Worm (Caenorhabditis elegans) whole organism, young adult: ENCODE data around the gene madf-9.

Source experiments
- B0019.2 ChIP-seq: fragments of 200-800 bp; sonication (Bioruptor generic); conservative IDR thresholded peaks from 2 replicates; pipeline ENCODE4 v1.3.6; 2022; ENCODE audit warnings: missing genetic modification reagents, missing genetic modification characterization, missing compliant biosample characterization
- B0261.1 ChIP-seq: sonication (generic microtip); optimal IDR thresholded peaks from 2 replicates; lab custom pipeline; 2016; ENCODE audit warnings: mild to moderate bottlenecking, missing genetic modification characterization, moderate library complexity, missing compliant biosample characterization
- C06A6.2 ChIP-seq: fragments of 200-800 bp; sonication (Bioruptor generic); conservative IDR thresholded peaks from 2 replicates; pipeline ENCODE4 v1.3.6; 2022; ENCODE audit warnings: missing genetic modification characterization, missing compliant biosample characterization
- F22D6.2 ChIP-seq: sonication (generic microtip); optimal IDR thresholded peaks from 2 replicates; lab custom pipeline; 2016; ENCODE audit warnings: mild to moderate bottlenecking, missing genetic modification characterization, missing compliant biosample characterization
- F23B12.7 ChIP-seq: sonication (generic microtip); optimal IDR thresholded peaks from 2 replicates; lab custom pipeline; 2017; ENCODE audit warnings: missing genetic modification characterization, mild to moderate bottlenecking, missing compliant biosample characterization, antibody characterized with exemption, moderate library complexity; ENCODE audit not compliant: insufficient read depth
- F49E8.2 ChIP-seq: sonication (generic microtip); optimal IDR thresholded peaks from 3 replicates; lab custom pipeline; 2017; ENCODE audit warnings: missing genetic modification characterization, mild to moderate bottlenecking, missing compliant biosample characterization, antibody characterized with exemption, moderate library complexity; ENCODE audit not compliant: insufficient read depth
- F52B5.7 ChIP-seq: sonication (generic microtip); optimal IDR thresholded peaks from 2 replicates; lab custom pipeline; 2016; ENCODE audit warnings: mild to moderate bottlenecking, missing genetic modification characterization, missing compliant biosample characterization
- F57A8.1 ChIP-seq: fragments of 200-800 bp; sonication (Bioruptor generic); optimal IDR thresholded peaks from 2 replicates; lab custom pipeline; 2018; ENCODE audit warnings: mild to moderate bottlenecking, missing genetic modification characterization, moderate library complexity, missing compliant biosample characterization
- T26A5.8 ChIP-seq: sonication (generic microtip); optimal IDR thresholded peaks from 2 replicates; lab custom pipeline; 2016; ENCODE audit warnings: missing genetic modification characterization, missing compliant biosample characterization
- Y53F4B.3 ChIP-seq: fragments of 200-800 bp; sonication (Bioruptor generic); IDR thresholded peaks from 2 replicates; pipeline ENCODE4 v1.3.6; 2022; ENCODE audit warnings: missing genetic modification reagents, missing genetic modification characterization, missing compliant biosample characterization
- cebp-1 ChIP-seq, 2 experiments: fragments of 200-800 bp in 1 of 2; sonication (Bioruptor generic) in 1 of 2; sonication (generic microtip) in 1 of 2; IDR thresholded peaks in 1 of 2; optimal IDR thresholded peaks in 1 of 2; 2 replicates each; pipeline versions ENCODE4 v1.3.6 to Lab custom; 2017 to 2022; ENCODE audit warnings: missing compliant biosample characterization in 2 of 2, missing genetic modification characterization in 2 of 2, mild to moderate bottlenecking in 1 of 2, missing genetic modification reagents in 1 of 2, moderate library complexity in 1 of 2
- cebp-2 ChIP-seq: fragments of 200-800 bp; sonication (Bioruptor generic); IDR thresholded peaks from 2 replicates; pipeline ENCODE4 v1.3.6; 2022; ENCODE audit warnings: missing genetic modification characterization, missing compliant biosample characterization
- ceh-58 ChIP-seq: fragments of 200-800 bp; sonication (Bioruptor generic); IDR thresholded peaks from 2 replicates; pipeline ENCODE4 v1.3.6; 2022; ENCODE audit warnings: missing genetic modification characterization, missing compliant biosample characterization
- ceh-91 ChIP-seq: fragments of 200-800 bp; sonication (Bioruptor generic); IDR thresholded peaks from 2 replicates; pipeline ENCODE4 v1.3.6; 2022; ENCODE audit warnings: missing genetic modification reagents, missing genetic modification characterization, missing compliant biosample characterization
- dox-1 ChIP-seq: fragments of 200-800 bp; sonication (Bioruptor generic); IDR thresholded peaks from 2 replicates; pipeline ENCODE4 v1.3.6; 2022; ENCODE audit warnings: missing genetic modification reagents, missing genetic modification characterization, missing compliant biosample characterization
- egrh-3 ChIP-seq: fragments of 200-800 bp; sonication (Bioruptor generic); IDR thresholded peaks from 2 replicates; pipeline ENCODE4 v1.3.6; 2022; ENCODE audit warnings: missing genetic modification reagents, missing genetic modification characterization, missing compliant biosample characterization
- hmg-1.2 ChIP-seq: fragments of 200-800 bp; sonication (Bioruptor generic); IDR thresholded peaks from 2 replicates; pipeline ENCODE4 v1.3.6; 2022; ENCODE audit warnings: missing genetic modification reagents, missing genetic modification characterization, missing compliant biosample characterization
- let-607 ChIP-seq, 2 experiments: fragments of 200-800 bp in 1 of 2; sonication (Bioruptor generic) in 1 of 2; sonication (generic microtip) in 1 of 2; optimal IDR thresholded peaks; 2 replicates each; lab custom pipeline; 2016 to 2018; ENCODE audit warnings: mild to moderate bottlenecking in 2 of 2, missing compliant biosample characterization in 2 of 2, missing genetic modification characterization in 2 of 2, moderate library complexity in 2 of 2, missing genotype in 1 of 2
- lin-26 ChIP-seq: fragments of 200-800 bp; sonication (Bioruptor generic); IDR thresholded peaks from 2 replicates; pipeline ENCODE4 v1.3.6; 2022; ENCODE audit warnings: missing genetic modification reagents, missing genetic modification characterization, missing compliant biosample characterization
- lin-40 ChIP-seq: sonication (generic microtip); optimal IDR thresholded peaks from 2 replicates; lab custom pipeline; 2016; ENCODE audit warnings: missing genetic modification characterization, mild to moderate bottlenecking, missing compliant biosample characterization, missing genotype, missing genetic modification reagents
- lsy-27 ChIP-seq: sonication (generic microtip); optimal IDR thresholded peaks from 2 replicates; lab custom pipeline; 2017; ENCODE audit warnings: missing genetic modification characterization, mild to moderate bottlenecking, missing compliant biosample characterization, antibody characterized with exemption, missing genotype, borderline replicate concordance; ENCODE audit not compliant: insufficient read depth
- madf-3 ChIP-seq: fragments of 200-800 bp; sonication (Bioruptor generic); IDR thresholded peaks from 2 replicates; pipeline ENCODE4 v1.3.6; 2022; ENCODE audit warnings: missing genetic modification reagents, missing genetic modification characterization, missing compliant biosample characterization
- nhr-179 ChIP-seq: sonication (generic microtip); optimal IDR thresholded peaks from 2 replicates; lab custom pipeline; 2016; ENCODE audit warnings: mild to moderate bottlenecking, missing genetic modification characterization, missing compliant biosample characterization
- nhr-27 ChIP-seq: fragments of 200-800 bp; sonication (Bioruptor generic); optimal IDR thresholded peaks from 2 replicates; lab custom pipeline; 2018; ENCODE audit warnings: mild to moderate bottlenecking, missing genetic modification characterization, moderate library complexity, missing compliant biosample characterization
- nhr-80 ChIP-seq: sonication (generic microtip); optimal IDR thresholded peaks from 2 replicates; lab custom pipeline; 2016; ENCODE audit warnings: missing genetic modification characterization, missing compliant biosample characterization
- rcor-1 ChIP-seq: fragments of 200-800 bp; sonication (Bioruptor generic); IDR thresholded peaks from 2 replicates; pipeline ENCODE4 v1.3.6; 2022; ENCODE audit warnings: missing genetic modification reagents, missing genetic modification characterization, missing compliant biosample characterization
- rec-8 ChIP-seq, 2 experiments: sonication (generic microtip); optimal IDR thresholded peaks; 2 replicates each; lab custom pipeline; 2016; ENCODE audit warnings: mild to moderate bottlenecking in 2 of 2, missing genetic modification characterization in 2 of 2, missing genetic modification reagents in 2 of 2, missing genotype in 2 of 2, missing biosample characterization in 1 of 2, missing compliant biosample characterization in 1 of 2, moderate library complexity in 1 of 2
- sea-2 ChIP-seq: fragments of 200-800 bp; sonication (Bioruptor generic); IDR thresholded peaks from 2 replicates; pipeline ENCODE4 v1.3.6; 2022; ENCODE audit warnings: missing genetic modification characterization, missing compliant biosample characterization
- snpc-1.1 ChIP-seq: sonication (generic microtip); optimal IDR thresholded peaks from 2 replicates; lab custom pipeline; 2017; ENCODE audit warnings: missing genetic modification characterization, mild to moderate bottlenecking, missing compliant biosample characterization, antibody characterized with exemption, moderate library complexity, missing genotype, missing genetic modification reagents; ENCODE audit not compliant: insufficient read depth
- snpc-1.3 ChIP-seq: sonication (generic microtip); optimal IDR thresholded peaks from 2 replicates; lab custom pipeline; 2017; ENCODE audit warnings: missing genetic modification characterization, mild to moderate bottlenecking, missing compliant biosample characterization, antibody characterized with exemption, moderate library complexity, missing genotype, missing genetic modification reagents; ENCODE audit not compliant: insufficient read depth
- tbx-9 ChIP-seq: sonication (generic microtip); optimal IDR thresholded peaks from 2 replicates; lab custom pipeline; 2016; ENCODE audit warnings: borderline replicate concordance, missing genetic modification characterization, inconsistent platforms, missing compliant biosample characterization
- zfh-2 ChIP-seq: fragments of 200-800 bp; sonication (Bioruptor generic); conservative IDR thresholded peaks from 2 replicates; pipeline ENCODE4 v1.3.6; 2022; ENCODE audit warnings: missing genetic modification reagents, missing genetic modification characterization, missing compliant biosample characterization
- ztf-25 ChIP-seq: fragments of 200-800 bp; sonication (Bioruptor generic); IDR thresholded peaks from 2 replicates; pipeline ENCODE4 v1.3.6; 2022; ENCODE audit warnings: missing genetic modification reagents, missing genetic modification characterization, missing compliant biosample characterization

Gene madf-9

DNA sequence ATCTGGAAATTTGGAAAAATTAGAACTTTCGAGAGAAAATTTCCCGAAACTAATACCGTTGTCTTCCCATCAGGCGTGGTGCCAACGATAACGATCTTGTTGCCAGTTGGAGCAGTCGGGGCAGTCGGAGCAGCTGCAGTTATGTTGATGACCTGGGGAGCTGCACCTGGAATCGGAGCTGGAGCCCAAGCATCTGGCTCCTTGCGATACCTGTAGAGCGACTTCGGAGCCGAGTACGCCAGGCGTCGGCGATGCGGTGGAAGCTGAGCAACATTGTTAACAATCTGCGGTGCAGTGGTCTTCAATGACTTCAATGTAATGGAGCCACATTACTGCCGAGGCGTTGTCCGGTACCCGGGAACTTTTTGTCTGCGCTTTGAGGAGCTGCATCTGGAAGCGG, 35.0 kb upstream of the madf-9 start:
- TF ChIP-seq zfh-2 (GFP tag; lab: Robert Waterston, UW) (peak; percentile 72), egrh-3 (peak; percentile 23; the same call in 1 of the 2 replicates), sea-2 (GFP tag; lab: Robert Waterston, UW) (no peak)

- peak; percentile 78 for TF ChIP-seq zfh-2 (GFP tag; lab: Robert Waterston, UW)
- TF ChIP-seq F23B12.7 (tag; lab: Kevin White, UChicago), result no peak
- no peak for TF ChIP-seq hmg-1.2
- no peak for TF ChIP-seq ceh-58
- no peak for TF ChIP-seq nhr-27 (tag; lab: Kevin White, UChicago)
- no peak for TF ChIP-seq tbx-9 (tag; lab: Kevin White, UChicago)
- TF ChIP-seq egrh-3, result peak; percentile 55; the same call in 1 of the 2 replicates
- no peak for TF ChIP-seq ztf-25 (GFP tag; lab: Robert Waterston, UW)
- no peak for TF ChIP-seq snpc-1.1
- no peak for TF ChIP-seq T26A5.8
- TF ChIP-seq sea-2 (GFP tag; lab: Robert Waterston, UW), result no peak
- no peak for TF ChIP-seq F52B5.7 (tag; lab: Kevin White, UChicago)
- TF ChIP-seq F22D6.2, result no peak
- no peak for TF ChIP-seq F57A8.1 (GFP tag; lab: Kevin White, UChicago)
- no peak for TF ChIP-seq snpc-1.3 (tag; lab: Kevin White, UChicago)
- no peak for TF ChIP-seq F49E8.2 (tag; lab: Kevin White, UChicago)
- TF ChIP-seq madf-3, result no peak
- TF ChIP-seq lin-40 (tag; lab: Kevin White, UChicago), result no peak
- TF ChIP-seq cebp-2 (GFP tag; lab: Robert Waterston, UW), result no peak
- TF ChIP-seq dox-1 (GFP tag; lab: Robert Waterston, UW), result peak; percentile 12; the same call in 1 of the 2 replicates
- TF ChIP-seq Y53F4B.3 (GFP tag; lab: Robert Waterston, UW), result no peak
- no peak for TF ChIP-seq B0019.2
- no peak for TF ChIP-seq C06A6.2 (GFP tag; lab: Robert Waterston, UW)
- TF ChIP-seq rec-8 (tag; optimal IDR thresholded peaks at IDR 0.05; lab: Kevin White, UChicago), result no peak
- no peak for TF ChIP-seq ceh-91 (GFP tag; lab: Robert Waterston, UW)
- TF ChIP-seq lin-26 (GFP tag; lab: Robert Waterston, UW), result no peak
- no peak for TF ChIP-seq rcor-1 (GFP tag; lab: Robert Waterston, UW)
Measured at ce11 chrIV:3604104-3604503, 32.8 kb upstream of the madf-9 start.

- TF ChIP-seq nhr-179 (tag; lab: Kevin White, UChicago) (no peak), cebp-1 (GFP tag; IDR thresholded peaks at IDR 0.05; lab: Robert Waterston, UW) (no peak), cebp-1 (tag; optimal IDR thresholded peaks at IDR 0.05; lab: Kevin White, UChicago) (peak; percentile 49), lsy-27 (tag; lab: Kevin White, UChicago) (no peak), nhr-80 (tag; lab: Kevin White, UChicago) (peak; percentile 28), egrh-3 (no peak), let-607 (tag; optimal IDR thresholded peaks at IDR 0.05; lab: Kevin White, UChicago) (peak in 1 of 2 experiments; percentile 11), B0261.1 (tag; lab: Kevin White, UChicago) (no peak)
Measured at ce11 chrIV:3606285-3606834, 30.5 kb upstream of the madf-9 start, which contains the start of the genes Y37E11B.10 and kgb-2. Gene Y37E11B.10 (minus strand): TSS chrIV:3606466. Gene kgb-2 (plus strand): TSS chrIV:3606784.
